Fruit fly (Drosophila melanogaster) whole organism, embryonic: Measurements from ENCODE around the gene CG1136.

Experiments used
- ATbp ChIP-seq: fragments of 200-800 bp; sonication (Bioruptor generic); optimal IDR thresholded peaks from 2 replicates; lab custom pipeline; 2017; ENCODE audit warnings: missing biosample characterization, mild to moderate bottlenecking, missing genetic modification characterization, missing genetic modification reagents
- Adf1 ChIP-seq: fragments of 200-800 bp; sonication (Bioruptor generic); IDR thresholded peaks from 2 replicates; pipeline ENCODE4 v1.3.6; 2022; ENCODE audit warnings: missing biosample characterization, missing genetic modification characterization
- B-H2 ChIP-seq: fragments of 200-800 bp; sonication (Bioruptor generic); optimal IDR thresholded peaks from 2 replicates; lab custom pipeline; 2018; ENCODE audit warnings: missing biosample characterization, mild to moderate bottlenecking, missing genetic modification characterization
- CG10267 ChIP-seq: fragments of 200-800 bp; sonication (Bioruptor generic); optimal IDR thresholded peaks from 2 replicates; lab custom pipeline; 2018; ENCODE audit warnings: missing biosample characterization, mild to moderate bottlenecking, missing genetic modification characterization, moderate library complexity
- CG10959 ChIP-seq: fragments of 200-800 bp; sonication (Bioruptor generic); IDR thresholded peaks from 2 replicates; pipeline ENCODE4 v1.3.6; 2022; ENCODE audit warnings: missing biosample characterization, missing genetic modification characterization
- CG11695 ChIP-seq: fragments of 200-800 bp; sonication (Bioruptor generic); IDR thresholded peaks from 3 replicates; pipeline ENCODE4 v1.3.6; 2022; ENCODE audit warnings: missing biosample characterization, missing genetic modification characterization
- CG12744 ChIP-seq: fragments of 200-800 bp; sonication (Bioruptor generic); optimal IDR thresholded peaks from 2 replicates; lab custom pipeline; 2016; ENCODE audit warnings: missing biosample characterization, missing genetic modification characterization
- CG14667 ChIP-seq: fragments of 200-800 bp; sonication (Bioruptor generic); IDR thresholded peaks from 2 replicates; pipeline ENCODE4 v1.3.6; 2022; ENCODE audit warnings: missing biosample characterization, missing genetic modification characterization
- CG15073 ChIP-seq: fragments of 200-800 bp; sonication (Bioruptor generic); optimal IDR thresholded peaks from 2 replicates; lab custom pipeline; 2016; ENCODE audit warnings: missing biosample characterization, missing genetic modification characterization
- CG15479 ChIP-seq: fragments of 200-800 bp; sonication (Bioruptor generic); optimal IDR thresholded peaks from 3 replicates; lab custom pipeline; 2019; ENCODE audit warnings: missing biosample characterization, mild to moderate bottlenecking, missing genetic modification characterization, moderate library complexity
- CG16863 ChIP-seq: fragments of 200-800 bp; sonication (Bioruptor generic); optimal IDR thresholded peaks from 3 replicates; lab custom pipeline; 2016; ENCODE audit warnings: missing biosample characterization, missing genetic modification characterization
- CG17361 ChIP-seq: fragments of 200-800 bp; sonication (Bioruptor generic); IDR thresholded peaks from 3 replicates; pipeline ENCODE4 v1.3.6; 2022; ENCODE audit warnings: missing biosample characterization, missing genetic modification characterization
- CG17612 ChIP-seq: fragments of 200-800 bp; sonication (Bioruptor generic); IDR thresholded peaks from 2 replicates; pipeline ENCODE4 v1.3.6; 2022; ENCODE audit warnings: missing biosample characterization, missing genetic modification characterization
- CG17802 ChIP-seq: fragments of 200-800 bp; sonication (Bioruptor generic); optimal IDR thresholded peaks from 2 replicates; lab custom pipeline; 2018; ENCODE audit warnings: missing biosample characterization, mild to moderate bottlenecking, missing genetic modification characterization, moderate library complexity
- CG18476 ChIP-seq: fragments of 200-800 bp; sonication (Bioruptor generic); optimal IDR thresholded peaks from 2 replicates; lab custom pipeline; 2016; ENCODE audit warnings: missing biosample characterization, mild to moderate bottlenecking, missing genetic modification characterization
- CG2678 ChIP-seq: fragments of 200-800 bp; sonication (Bioruptor generic); optimal IDR thresholded peaks from 3 replicates; lab custom pipeline; 2019; ENCODE audit warnings: missing biosample characterization, mild to moderate bottlenecking, missing genetic modification characterization, moderate library complexity
- CG2712 ChIP-seq: fragments of 200-800 bp; optimal IDR thresholded peaks from 3 replicates; lab custom pipeline; 2019; ENCODE audit warnings: missing biosample characterization, mild to moderate bottlenecking, missing genetic modification characterization, moderate library complexity
- CG30403 ChIP-seq: fragments of 200-800 bp; sonication (Bioruptor generic); optimal IDR thresholded peaks from 3 replicates; lab custom pipeline; 2016; ENCODE audit warnings: missing biosample characterization, missing genetic modification characterization
- CG31441 ChIP-seq: fragments of 200-800 bp; sonication (Bioruptor generic); IDR thresholded peaks from 2 replicates; pipeline ENCODE4 v1.3.6; 2022; ENCODE audit warnings: missing biosample characterization, missing genetic modification characterization
- CG3163 ChIP-seq: fragments of 200-800 bp; sonication (Bioruptor generic); optimal IDR thresholded peaks from 3 replicates; lab custom pipeline; 2016; ENCODE audit warnings: missing biosample characterization, missing genetic modification characterization
- CG4424 ChIP-seq: fragments of 200-800 bp; sonication (Bioruptor generic); optimal IDR thresholded peaks from 3 replicates; lab custom pipeline; 2016; ENCODE audit warnings: missing biosample characterization, missing genetic modification characterization
- CG6689 ChIP-seq: fragments of 200-800 bp; sonication (Bioruptor generic); IDR thresholded peaks from 2 replicates; pipeline ENCODE4 v1.3.6; 2022; ENCODE audit warnings: missing biosample characterization, missing genetic modification characterization
- CG7987 ChIP-seq: fragments of 200-800 bp; sonication (Bioruptor generic); optimal IDR thresholded peaks from 2 replicates; lab custom pipeline; 2018; ENCODE audit warnings: missing biosample characterization, mild to moderate bottlenecking, missing genetic modification characterization, moderate library complexity
- CG9609 ChIP-seq: fragments of 200-800 bp; sonication (Bioruptor generic); optimal IDR thresholded peaks from 3 replicates; lab custom pipeline; 2016; ENCODE audit warnings: missing biosample characterization, missing genetic modification characterization
- CG9817 ChIP-seq: fragments of 200-800 bp; sonication (Bioruptor generic); optimal IDR thresholded peaks from 2 replicates; lab custom pipeline; 2018; ENCODE audit warnings: missing biosample characterization, mild to moderate bottlenecking, missing genetic modification characterization, moderate library complexity
- ERR ChIP-seq: fragments of 200-800 bp; sonication (Bioruptor generic); optimal IDR thresholded peaks from 2 replicates; lab custom pipeline; 2016; ENCODE audit warnings: missing biosample characterization, missing genetic modification characterization
- Fer2 ChIP-seq: fragments of 200-800 bp; sonication (Bioruptor generic); optimal IDR thresholded peaks from 2 replicates; lab custom pipeline; 2018; ENCODE audit warnings: missing biosample characterization, mild to moderate bottlenecking, missing genetic modification characterization, moderate library complexity
- GATAe ChIP-seq: fragments of 200-800 bp; sonication (Bioruptor generic); conservative IDR thresholded peaks from 2 replicates; pipeline ENCODE4 v1.3.6; 2022; ENCODE audit warnings: missing biosample characterization, missing genetic modification characterization
- HLHmδ ChIP-seq: fragments of 200-800 bp; sonication (Bioruptor generic); optimal IDR thresholded peaks from 2 replicates; lab custom pipeline; 2018; ENCODE audit warnings: missing biosample characterization, mild to moderate bottlenecking, missing genetic modification characterization, moderate library complexity
- Hmr ChIP-seq: fragments of 200-800 bp; sonication (Bioruptor generic); optimal IDR thresholded peaks from 3 replicates; lab custom pipeline; 2017; ENCODE audit warnings: mild to moderate bottlenecking, missing biosample characterization, missing genetic modification reagents, missing genetic modification characterization
- Hr78 ChIP-seq, 2 experiments: fragments of 200-800 bp in 1 of 2; fragments of >200 bp in 1 of 2; sonication (Bioruptor generic) in 1 of 2; optimal IDR thresholded peaks; 2 replicates each; lab custom pipeline; 2017 to 2019; ENCODE audit warnings: missing biosample characterization in 2 of 2, missing genetic modification characterization in 2 of 2, mild to moderate bottlenecking in 1 of 2, moderate library complexity in 1 of 2
- Mad ChIP-seq: fragments of 200-800 bp; sonication (Bioruptor generic); optimal IDR thresholded peaks from 2 replicates; lab custom pipeline; 2016; ENCODE audit warnings: missing biosample characterization, missing genetic modification characterization
- Neu2 ChIP-seq: fragments of 200-800 bp; sonication (Bioruptor generic); optimal IDR thresholded peaks from 3 replicates; lab custom pipeline; 2016; ENCODE audit warnings: missing biosample characterization, missing genetic modification characterization, borderline replicate concordance
- Xbp1 ChIP-seq: fragments of 200-800 bp; sonication (Bioruptor generic); optimal IDR thresholded peaks from 3 replicates; lab custom pipeline; 2016; ENCODE audit warnings: missing biosample characterization, mild to moderate bottlenecking, missing genetic modification characterization
- ac ChIP-seq: fragments of 200-800 bp; sonication (Bioruptor generic); optimal IDR thresholded peaks from 3 replicates; lab custom pipeline; 2017; ENCODE audit warnings: missing biosample characterization, mild to moderate bottlenecking, missing genetic modification characterization
- bowl ChIP-seq: fragments of 200-800 bp; sonication (Bioruptor generic); IDR thresholded peaks from 2 replicates; pipeline ENCODE4 v1.3.6; 2022; ENCODE audit warnings: missing biosample characterization, missing genetic modification characterization
- chn ChIP-seq: fragments of 200-800 bp; sonication (Bioruptor generic); optimal IDR thresholded peaks from 2 replicates; lab custom pipeline; 2016; ENCODE audit warnings: missing biosample characterization, missing genetic modification characterization
- dm ChIP-seq: fragments of 200-800 bp; sonication (Bioruptor generic); optimal IDR thresholded peaks from 3 replicates; lab custom pipeline; 2016; ENCODE audit warnings: missing biosample characterization, missing genetic modification characterization
- en ChIP-seq: fragments of 200-800 bp; sonication (Bioruptor generic); optimal IDR thresholded peaks from 2 replicates; lab custom pipeline; 2016; ENCODE audit warnings: missing biosample characterization, missing genetic modification characterization
- fu2 ChIP-seq: fragments of 200-800 bp; sonication (Bioruptor generic); optimal IDR thresholded peaks from 2 replicates; lab custom pipeline; 2016; ENCODE audit warnings: missing biosample characterization, missing genetic modification characterization
- ham ChIP-seq: fragments of 200-800 bp; sonication (Bioruptor generic); IDR thresholded peaks from 2 replicates; pipeline ENCODE4 v1.3.6; 2022; ENCODE audit warnings: missing biosample characterization, missing genetic modification characterization
- hb ChIP-seq: fragments of 200-800 bp; sonication (Bioruptor generic); IDR thresholded peaks from 3 replicates; pipeline ENCODE4 v1.3.6; 2022; ENCODE audit warnings: missing biosample characterization, missing genetic modification characterization; ENCODE audit not compliant: partially characterized antibody
- her ChIP-seq: fragments of 200-800 bp; sonication (Bioruptor generic); optimal IDR thresholded peaks from 2 replicates; lab custom pipeline; 2016; ENCODE audit warnings: missing biosample characterization, missing genetic modification characterization
- hth ChIP-seq: fragments of >200 bp; optimal IDR thresholded peaks from 2 replicates; lab custom pipeline; 2017; ENCODE audit warnings: inconsistent platforms
- nom ChIP-seq: fragments of 200-800 bp; sonication (Bioruptor generic); optimal IDR thresholded peaks from 2 replicates; lab custom pipeline; 2017; ENCODE audit warnings: missing biosample characterization, missing genetic modification characterization, mild to moderate bottlenecking, moderate library complexity, missing genetic modification reagents
- otp ChIP-seq: fragments of 200-800 bp; sonication (Bioruptor generic); IDR thresholded peaks from 3 replicates; pipeline ENCODE4, ENCODE4 v1.3.6; 2022; ENCODE audit warnings: missing biosample characterization, missing genetic modification characterization
- peb ChIP-seq: fragments of 200-800 bp; sonication (Bioruptor generic); IDR thresholded peaks from 2 replicates; pipeline ENCODE4 v1.3.6; 2022; ENCODE audit warnings: missing biosample characterization, missing genetic modification characterization
- so ChIP-seq: fragments of 200-800 bp; sonication (Bioruptor generic); IDR thresholded peaks from 3 replicates; pipeline ENCODE4 v1.3.6; 2022; ENCODE audit warnings: missing biosample characterization, missing genetic modification characterization
- zen ChIP-seq: fragments of 200-800 bp; sonication (Bioruptor generic); optimal IDR thresholded peaks from 3 replicates; lab custom pipeline; 2018; ENCODE audit warnings: missing biosample characterization, mild to moderate bottlenecking, missing genetic modification characterization, moderate library complexity
- zf30C ChIP-seq: fragments of 200-800 bp; sonication (Bioruptor generic); optimal IDR thresholded peaks from 3 replicates; lab custom pipeline; 2018; ENCODE audit warnings: missing biosample characterization, mild to moderate bottlenecking, missing genetic modification characterization

CG1136 gene

dm6 chr3L:4108072-4108843, 61.9 kb downstream of the CG1136 start, which contains the start of gene Ack (continued):
- TF ChIP-seq HLHmδ (GFP tag; lab: Kevin White, UChicago) (peak; percentile 16), hb (GFP tag; lab: Robert Waterston, UW) (peak; percentile 39; the same call in 1 of the 3 replicates), CG16863 (GFP tag; lab: Kevin White, UChicago) (no peak), hth (lab: Kevin White, UChicago) (no peak), CG30403 (no peak), CG9817 (tag; lab: Kevin White, UChicago) (no peak), CG2712 (tag; lab: Kevin White, UChicago) (no peak), CG3163 (GFP tag; lab: Kevin White, UChicago) (no peak), CG10267 (tag; lab: Kevin White, UChicago) (peak; percentile 35), CG15073 (GFP tag; lab: Kevin White, UChicago) (no peak), CG7987 (GFP tag; lab: Kevin White, UChicago) (no peak), zen (no peak), CG9609 (GFP tag; lab: Kevin White, UChicago) (no peak), Mad (no peak), nom (GFP tag; lab: Kevin White, UChicago) (peak; percentile 31), CG12744 (GFP tag; lab: Kevin White, UChicago) (no peak), Hr78 (GFP tag; optimal IDR thresholded peaks at IDR 0.05; lab: Kevin White, UChicago) (no peak), CG17612 (GFP tag; lab: Robert Waterston, UW) (no peak), chn (GFP tag; lab: Kevin White, UChicago) (no peak), CG2678 (tag; lab: Kevin White, UChicago) (no peak), CG15479 (GFP tag; lab: Kevin White, UChicago) (peak; percentile 91), CG17802 (tag; lab: Kevin White, UChicago) (no peak), CG10959 (no peak), Neu2 (GFP tag; lab: Kevin White, UChicago) (no peak), dm (GFP tag; lab: Kevin White, UChicago) (no peak), her (GFP tag; lab: Kevin White, UChicago) (no peak), Hmr (GFP tag; lab: Kevin White, UChicago) (no peak), Xbp1 (GFP tag; lab: Kevin White, UChicago) (no peak), Fer2 (tag; lab: Kevin White, UChicago) (no peak), CG6689 (GFP tag; lab: Robert Waterston, UW) (no peak), ac (no peak), otp (GFP tag; lab: Robert Waterston, UW) (no peak; the same call in 2 of the 3 replicates), en (GFP tag; lab: Kevin White, UChicago) (no peak), CG14667 (no peak), CG18476 (GFP tag; lab: Kevin White, UChicago) (no peak), CG11695 (GFP tag; lab: Robert Waterston, UW) (0 out of 3 replicates have a peak, but pooled peaks have one; percentile 21), CG31441 (GFP tag; lab: Robert Waterston, UW) (no peak), so (GFP tag; lab: Robert Waterston, UW) (no peak), ERR (GFP tag; lab: Kevin White, UChicago) (no peak), bowl (GFP tag; lab: Robert Waterston, UW) (no peak), GATAe (GFP tag; lab: Robert Waterston, UW) (no peak), B-H2 (GFP tag; lab: Kevin White, UChicago) (no peak), fu2 (no peak), peb (no peak), ATbp (GFP tag; lab: Kevin White, UChicago) (no peak), CG17361 (no peak), ham (no peak), zf30C (GFP tag; lab: Kevin White, UChicago) (no peak), Adf1 (peak; percentile 95), CG4424 (GFP tag; lab: Kevin White, UChicago) (no peak)
